Worm (Caenorhabditis elegans): ENCODE results near the gene F48G7.4.

F48G7.4 gene

DNA sequence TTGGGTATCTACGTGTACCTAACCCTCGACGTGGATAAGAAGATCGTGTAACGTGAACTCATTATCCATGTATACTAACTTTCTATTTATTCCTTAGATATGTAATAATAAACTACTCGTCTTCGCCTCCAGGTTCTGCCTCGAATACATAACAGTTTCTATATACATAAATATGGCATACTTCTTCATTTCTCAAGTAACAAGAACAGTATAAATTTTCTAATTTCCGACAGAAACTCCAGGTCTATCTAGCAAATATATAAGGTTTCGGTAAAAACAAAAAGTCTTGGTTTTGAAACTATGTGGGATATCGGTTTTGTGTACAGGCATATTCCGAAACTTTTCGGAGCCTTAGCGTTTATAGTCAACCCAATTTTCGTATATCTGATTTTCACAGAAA lies 19.1 kb downstream of the F48G7.4 start, which contains the start of gene srj-37:
TSS of gene srj-37 (plus strand) at position 301 of the 400 bp plus-strand sequence.
- TF ChIP-seq fkh-8 (tag; optimal IDR thresholded peaks at IDR 0.05) (no peak), aly-2 (tag; optimal IDR thresholded peaks at IDR 0.05) (no peak), nhr-28 (tag; optimal IDR thresholded peaks at IDR 0.05) (no peak), efl-3 (GFP tag; optimal IDR thresholded peaks at IDR 0.05) (no peak), C16A3.4 (tag; optimal IDR thresholded peaks at IDR 0.05) (no peak), mep-1 (tag; optimal IDR thresholded peaks at IDR 0.05) (no peak)

DNA sequence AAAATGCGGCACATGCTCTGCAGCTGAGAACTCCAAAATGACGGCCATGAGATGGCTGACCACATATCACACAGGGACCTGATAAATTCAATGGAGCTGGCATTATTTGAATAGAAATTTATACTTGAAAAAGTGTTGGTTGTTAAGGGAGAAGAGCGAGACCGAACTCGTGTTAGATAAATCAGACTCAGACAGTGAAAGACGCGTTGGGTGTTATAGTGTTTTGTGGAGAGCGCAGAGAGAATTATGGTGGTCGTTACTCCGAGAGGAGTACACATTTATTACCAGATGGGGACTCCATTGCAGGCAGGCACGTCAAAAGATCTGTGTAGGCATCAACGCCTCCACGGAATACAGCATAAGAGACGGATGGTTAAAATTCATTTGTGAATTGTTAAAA lies 23.5 kb downstream of the F48G7.4 start, which contains the start of gene nhr-190:
TSS of gene nhr-190 (minus strand) at position 175 of the 400 bp plus-strand sequence.
- TF ChIP-seq fkh-8 (tag; optimal IDR thresholded peaks at IDR 0.05) (peak; percentile 41), grh-1 (GFP tag; IDR thresholded peaks at IDR 0.05) (no peak), efl-1 (optimal IDR thresholded peaks at IDR 0.05) (peak; percentile 31 to 47), efl-1 (GFP tag; optimal IDR thresholded peaks at IDR 0.05 in 1 of 2) (no peak), hlh-4 (tag; optimal IDR thresholded peaks at IDR 0.05) (no peak), lin-35 (GFP tag; optimal IDR thresholded peaks at IDR 0.05) (no peak), ztf-11 (tag; optimal IDR thresholded peaks at IDR 0.05) (no peak), nhr-47 (tag; optimal IDR thresholded peaks at IDR 0.05) (no peak), sptf-1 (tag; optimal IDR thresholded peaks at IDR 0.05) (no peak), C04F5.9 (tag; optimal IDR thresholded peaks at IDR 0.05) (no peak), zip-4 (GFP tag; optimal IDR thresholded peaks at IDR 0.05) (no peak), egl-13 (tag; optimal IDR thresholded peaks at IDR 0.05) (no peak), swsn-7 (tag; optimal IDR thresholded peaks at IDR 0.05) (peak; percentile 30), nhr-84 (tag; optimal IDR thresholded peaks at IDR 0.05) (no peak), mab-9 (GFP tag; IDR thresholded peaks at IDR 0.05) (no peak), alr-1 (tag; optimal IDR thresholded peaks at IDR 0.05; ENCODE audit: borderline replicate concordance) (no peak), lir-3 (tag; optimal IDR thresholded peaks at IDR 0.05; ENCODE audit: poor library complexity) (no peak), nhr-20 (tag; optimal IDR thresholded peaks at IDR 0.05) (peak; percentile 22), dsc-1 (tag; optimal IDR thresholded peaks at IDR 0.05) (no peak), lin-39 (tag; optimal IDR thresholded peaks at IDR 0.05) (no peak), unc-62 (GFP tag; optimal IDR thresholded peaks at IDR 0.05) (no peak), Y116A8C.19 (tag; optimal IDR thresholded peaks at IDR 0.05; ENCODE audit: borderline replicate concordance) (no peak), ceh-82 (tag; optimal IDR thresholded peaks at IDR 0.05) (peak in 1 of 3 experiments; percentile 2), nhr-11 (tag; optimal IDR thresholded peaks at IDR 0.05) (no peak), hlh-17 (GFP tag; optimal IDR thresholded peaks at IDR 0.05; ENCODE audit: borderline replicate concordance) (no peak), mdl-1 (tag; optimal IDR thresholded peaks at IDR 0.05) (no peak), nhr-90 (tag; optimal IDR thresholded peaks at IDR 0.05; ENCODE audit: poor library complexity) (no peak), pax-3 (tag; optimal IDR thresholded peaks at IDR 0.05) (no peak), xbp-1 (tag; optimal IDR thresholded peaks at IDR 0.05) (no peak), rnt-1 (tag; optimal IDR thresholded peaks at IDR 0.05) (peak; percentile 33), ces-1 (GFP tag; optimal IDR thresholded peaks at IDR 0.05) (no peak), sox-4 (tag; optimal IDR thresholded peaks at IDR 0.05) (no peak)

DNA sequence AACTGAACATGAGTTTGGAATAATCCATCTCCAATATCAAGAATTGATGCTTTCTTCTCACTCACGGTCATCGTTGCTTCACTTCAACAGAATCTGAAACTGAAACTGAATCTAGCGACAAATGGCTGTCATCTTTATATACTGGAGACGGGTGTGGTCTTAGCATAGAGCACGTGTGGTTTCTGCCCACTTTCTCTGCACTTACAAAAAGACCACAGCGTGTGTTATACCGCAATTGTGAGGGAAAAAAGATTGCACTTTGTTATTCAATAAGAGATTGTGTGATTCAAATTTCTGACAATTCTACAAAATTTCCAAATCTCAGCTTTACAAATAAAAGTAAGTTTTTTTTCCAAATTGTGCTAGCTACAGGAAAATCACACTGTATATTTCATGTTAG lies 26.9 kb downstream of the F48G7.4 start, which contains the start of gene F48G7.12:
TSS of gene F48G7.12 (minus strand) at position 101 of the 400 bp plus-strand sequence.
- TF ChIP-seq mdl-1 (tag; optimal IDR thresholded peaks at IDR 0.05) (no peak), sptf-1 (tag; optimal IDR thresholded peaks at IDR 0.05) (no peak), unc-30 (tag; optimal IDR thresholded peaks at IDR 0.05) (no peak), mab-9 (GFP tag; IDR thresholded peaks at IDR 0.05) (no peak)

- TF ChIP-seq nhr-28 (tag; optimal IDR thresholded peaks at IDR 0.05) (no peak), rnt-1 (tag; optimal IDR thresholded peaks at IDR 0.05) (no peak), lin-35 (GFP tag; optimal IDR thresholded peaks at IDR 0.05) (no peak), efl-3 (GFP tag; optimal IDR thresholded peaks at IDR 0.05) (no peak), ztf-11 (tag; optimal IDR thresholded peaks at IDR 0.05) (no peak), unc-30 (tag; optimal IDR thresholded peaks at IDR 0.05) (no peak), ceh-90 (tag; optimal IDR thresholded peaks at IDR 0.05) (no peak), nhr-76 (tag; optimal IDR thresholded peaks at IDR 0.05) (no peak), ceh-88 (GFP tag; IDR thresholded peaks at IDR 0.05) (no peak), pax-3 (tag; optimal IDR thresholded peaks at IDR 0.05) (no peak), C16A3.4 (tag; optimal IDR thresholded peaks at IDR 0.05) (no peak)
Measured at ce11 chrV:646888-647287, 27.6 kb downstream of the F48G7.4 start, which contains the start of gene ugt-42. Gene ugt-42, plus strand, starts transcription at chrV:647188.

All from whole organism, L1 larva.